Fruit fly (Drosophila melanogaster) S2 (cell line): ENCODE results near the gene CG7990.

Source experiments
- CG8478 ChIP-seq: fragments of >200 bp; optimal IDR thresholded peaks from 2 replicates; lab custom pipeline; 2018
- CTCF ChIP-seq, 2 experiments: fragments of >200 bp; optimal IDR thresholded peaks; 2 replicates each; lab custom pipeline; 2018

- no peak for TF ChIP-seq CG8478 (lab: Kevin White, UChicago)
- no peak for TF ChIP-seq CTCF (optimal IDR thresholded peaks at IDR 0.05; lab: Kevin White, UChicago)
Observed at dm6 chrX:19167032-19167568, 34.7 kb downstream of the CG7990 start, which contains the start of gene RhoGAP18B.
